Worm (Caenorhabditis elegans) whole organism, L4 larva: Measurements from ENCODE around the gene ZK686.5.

Experiments
- D1046.2 ChIP-seq: fragments of 200-800 bp; sonication (Bioruptor generic); IDR thresholded peaks from 2 replicates; pipeline ENCODE4 v1.3.6; 2022; ENCODE audit warnings: missing genetic modification characterization, missing compliant biosample characterization
- F37D6.2 ChIP-seq: sonication (generic microtip); optimal IDR thresholded peaks from 2 replicates; lab custom pipeline; 2016; ENCODE audit warnings: mild to moderate bottlenecking, missing genetic modification characterization, missing compliant biosample characterization
- R02D3.7 ChIP-seq: fragments of 150-350 bp; sonication (generic microtip); optimal IDR thresholded peaks from 3 replicates; lab custom pipeline; 2014; ENCODE audit warnings: missing biosample characterization, missing genetic modification characterization
- Y48G9A.11 ChIP-seq: fragments of 200-800 bp; sonication (Bioruptor generic); IDR thresholded peaks from 2 replicates; pipeline ENCODE4 v1.3.6; 2022; ENCODE audit warnings: missing genetic modification reagents, missing genetic modification characterization, missing compliant biosample characterization
- Y75B8A.6 ChIP-seq: fragments of 200-800 bp; sonication (Bioruptor generic); IDR thresholded peaks from 2 replicates; pipeline ENCODE4 v1.3.6; 2022; ENCODE audit warnings: missing genetic modification reagents, missing genetic modification characterization, missing compliant biosample characterization
- ceh-32 ChIP-seq: sonication (generic microtip); optimal IDR thresholded peaks from 2 replicates; lab custom pipeline; 2016; ENCODE audit warnings: mild to moderate bottlenecking, missing genetic modification characterization, missing compliant biosample characterization; ENCODE audit not compliant: poor library complexity
- ces-1 ChIP-seq: fragments of 150-350 bp; sonication (generic microtip); optimal IDR thresholded peaks from 4 replicates; lab custom pipeline; 2014; ENCODE audit warnings: missing biosample characterization, missing genetic modification reagents, missing genetic modification characterization
- ctbp-1 ChIP-seq: fragments of 200-800 bp; sonication (Bioruptor generic); IDR thresholded peaks from 2 replicates; pipeline ENCODE4 v1.3.6; 2022; ENCODE audit warnings: missing genetic modification reagents, missing genetic modification characterization, missing compliant biosample characterization
- daf-12 ChIP-seq: fragments of 150-350 bp; optimal IDR thresholded peaks from 2 replicates; lab custom pipeline; 2014; ENCODE audit warnings: missing biosample characterization, missing genetic modification reagents, missing genetic modification characterization
- daf-16 ChIP-seq, 3 experiments: sonication (generic microtip); optimal IDR thresholded peaks; 2 replicates each; lab custom pipeline; 2016 to 2017; ENCODE audit warnings: missing genetic modification characterization in 3 of 3, missing genetic modification reagents in 3 of 3, mild to moderate bottlenecking in 2 of 3, missing compliant biosample characterization in 2 of 3, missing biosample characterization in 1 of 3, moderate library complexity in 1 of 3
- daf-19 ChIP-seq: fragments of 200-800 bp; sonication (Bioruptor generic); conservative IDR thresholded peaks from 2 replicates; pipeline ENCODE4 v1.3.6; 2022; ENCODE audit warnings: missing genetic modification characterization, missing compliant biosample characterization
- daf-8 ChIP-seq: fragments of 200-800 bp; sonication (Bioruptor generic); IDR thresholded peaks from 2 replicates; pipeline ENCODE4 v1.3.6; 2022; ENCODE audit warnings: missing genetic modification characterization, missing compliant biosample characterization
- dmd-6 ChIP-seq: fragments of 200-800 bp; sonication (Bioruptor generic); IDR thresholded peaks from 2 replicates; pipeline ENCODE4 v1.3.6; 2022; ENCODE audit warnings: missing genetic modification reagents, missing genetic modification characterization, missing compliant biosample characterization
- dmd-9 ChIP-seq: fragments of 200-800 bp; sonication (Bioruptor generic); IDR thresholded peaks from 2 replicates; pipeline ENCODE4 v1.3.6; 2022; ENCODE audit warnings: missing genetic modification reagents, missing genetic modification characterization, missing compliant biosample characterization
- dve-1 ChIP-seq: sonication (generic microtip); optimal IDR thresholded peaks from 2 replicates; lab custom pipeline; 2017; ENCODE audit warnings: antibody characterized with exemption, mild to moderate bottlenecking, missing genetic modification characterization, missing compliant biosample characterization; ENCODE audit not compliant: insufficient read depth
- egl-27 ChIP-seq: sonication (generic microtip); optimal IDR thresholded peaks from 3 replicates; lab custom pipeline; 2017; ENCODE audit warnings: missing biosample characterization, missing genetic modification reagents, missing genetic modification characterization
- egl-43 ChIP-seq: fragments of 200-800 bp; sonication (Bioruptor generic); IDR thresholded peaks from 2 replicates; pipeline ENCODE4 v1.3.6; 2022; ENCODE audit warnings: missing genetic modification reagents, missing genetic modification characterization, missing compliant biosample characterization
- fos-1 ChIP-seq: fragments of 150-350 bp; optimal IDR thresholded peaks from 2 replicates; lab custom pipeline; 2014; ENCODE audit warnings: missing biosample characterization, missing genetic modification characterization
- hlh-11 ChIP-seq: fragments of 200-800 bp; sonication (Bioruptor generic); optimal IDR thresholded peaks from 2 replicates; lab custom pipeline; 2018; ENCODE audit warnings: mild to moderate bottlenecking, missing genetic modification characterization, missing compliant biosample characterization
- hlh-30 ChIP-seq: sonication (generic microtip); optimal IDR thresholded peaks from 2 replicates; lab custom pipeline; 2017; ENCODE audit warnings: antibody characterized with exemption, mild to moderate bottlenecking, missing genetic modification characterization, missing compliant biosample characterization; ENCODE audit not compliant: insufficient read depth
- lim-7 ChIP-seq: fragments of 200-800 bp; sonication (Bioruptor generic); IDR thresholded peaks from 2 replicates; pipeline ENCODE4 v1.3.6; 2022; ENCODE audit warnings: missing genetic modification characterization, missing compliant biosample characterization
- lin-1 ChIP-seq: fragments of 200-800 bp; sonication (Bioruptor generic); IDR thresholded peaks from 2 replicates; pipeline ENCODE4 v1.3.6; 2022; ENCODE audit warnings: missing genetic modification reagents, missing genetic modification characterization, missing compliant biosample characterization
- madf-5 ChIP-seq, 2 experiments: fragments of 200-800 bp; sonication (Bioruptor generic); IDR thresholded peaks; 2 replicates each; pipeline ENCODE4 v1.3.6; 2022; ENCODE audit warnings: missing compliant biosample characterization in 2 of 2, missing genetic modification characterization in 2 of 2
- mdl-1 ChIP-seq, 2 experiments: fragments of 150-350 bp in 1 of 2; sonication (generic microtip) in 1 of 2; optimal IDR thresholded peaks; 2 replicates each; lab custom pipeline; 2014 to 2017; ENCODE audit warnings: missing biosample characterization in 2 of 2, missing genetic modification characterization in 2 of 2
- mep-1 ChIP-seq: fragments of 150-350 bp; sonication (generic microtip); optimal IDR thresholded peaks from 3 replicates; lab custom pipeline; 2014; ENCODE audit warnings: missing biosample characterization, missing genetic modification characterization
- mes-2 ChIP-seq: sonication (generic microtip); optimal IDR thresholded peaks from 2 replicates; lab custom pipeline; 2016; ENCODE audit warnings: missing genotype, mild to moderate bottlenecking, missing genetic modification characterization, missing compliant biosample characterization; ENCODE audit not compliant: poor library complexity, severe bottlenecking
- mxl-2 ChIP-seq: fragments of 200-800 bp; sonication (Bioruptor generic); conservative IDR thresholded peaks from 2 replicates; pipeline ENCODE4 v1.3.6; 2022; ENCODE audit warnings: missing genetic modification reagents, missing genetic modification characterization, missing compliant biosample characterization
- mxl-3 ChIP-seq: fragments of 200-800 bp; sonication (Bioruptor generic); optimal IDR thresholded peaks from 2 replicates; lab custom pipeline; 2018; ENCODE audit warnings: mild to moderate bottlenecking, missing genetic modification characterization, missing compliant biosample characterization
- nhr-10 ChIP-seq: fragments of 150-350 bp; optimal IDR thresholded peaks from 2 replicates; lab custom pipeline; 2014; ENCODE audit warnings: missing biosample characterization, missing genetic modification characterization
- nhr-102 ChIP-seq: sonication (generic microtip); optimal IDR thresholded peaks from 2 replicates; lab custom pipeline; 2016; ENCODE audit warnings: mild to moderate bottlenecking, missing genetic modification characterization, moderate library complexity, missing compliant biosample characterization
- nhr-237 ChIP-seq: sonication (generic microtip); optimal IDR thresholded peaks from 2 replicates; lab custom pipeline; 2017; ENCODE audit warnings: missing biosample characterization, missing genetic modification characterization
- nhr-25 ChIP-seq: sonication (generic microtip); optimal IDR thresholded peaks from 2 replicates; lab custom pipeline; 2017; ENCODE audit warnings: missing genetic modification characterization, mild to moderate bottlenecking, missing compliant biosample characterization, antibody characterized with exemption, moderate library complexity, borderline replicate concordance; ENCODE audit not compliant: insufficient read depth
- nhr-28 ChIP-seq: fragments of 150-350 bp; optimal IDR thresholded peaks from 2 replicates; lab custom pipeline; 2014; ENCODE audit warnings: missing biosample characterization, missing genetic modification characterization
- nhr-41 ChIP-seq: fragments of 200-800 bp; sonication (Bioruptor generic); IDR thresholded peaks from 2 replicates; pipeline ENCODE4 v1.3.6; 2022; ENCODE audit warnings: missing genetic modification reagents, missing genetic modification characterization, missing compliant biosample characterization
- nhr-42 ChIP-seq: fragments of 200-800 bp; sonication (Bioruptor generic); IDR thresholded peaks from 2 replicates; pipeline ENCODE4 v1.3.6; 2022; ENCODE audit warnings: missing genetic modification characterization, missing compliant biosample characterization
- nhr-48 ChIP-seq: sonication (generic microtip); optimal IDR thresholded peaks from 2 replicates; lab custom pipeline; 2016; ENCODE audit warnings: mild to moderate bottlenecking, missing genetic modification characterization, missing compliant biosample characterization
- nhr-6 ChIP-seq: fragments of 150-350 bp; optimal IDR thresholded peaks from 2 replicates; lab custom pipeline; 2014; ENCODE audit warnings: missing biosample characterization, missing genetic modification characterization
- nhr-77 ChIP-seq: fragments of 150-350 bp; optimal IDR thresholded peaks from 2 replicates; lab custom pipeline; 2014; ENCODE audit warnings: missing biosample characterization, missing genetic modification characterization
- php-3 ChIP-seq: fragments of 200-800 bp; sonication (Bioruptor generic); IDR thresholded peaks from 2 replicates; pipeline ENCODE4 v1.3.6; 2022; ENCODE audit warnings: missing genetic modification reagents, missing genetic modification characterization, missing compliant biosample characterization
- pqm-1 ChIP-seq: sonication (generic microtip); optimal IDR thresholded peaks from 2 replicates; lab custom pipeline; 2017; ENCODE audit warnings: missing biosample characterization, missing genetic modification characterization
- rbr-2 ChIP-seq: sonication (generic microtip); optimal IDR thresholded peaks from 2 replicates; lab custom pipeline; 2016; ENCODE audit warnings: missing genotype, missing genetic modification characterization, missing compliant biosample characterization
- saeg-2 ChIP-seq: fragments of 200-800 bp; sonication (Bioruptor generic); IDR thresholded peaks from 2 replicates; pipeline ENCODE4 v1.3.6; 2022; ENCODE audit warnings: missing genetic modification reagents, missing genetic modification characterization, missing compliant biosample characterization
- skn-1 ChIP-seq: fragments of 150-350 bp; optimal IDR thresholded peaks from 2 replicates; lab custom pipeline; 2014; ENCODE audit warnings: missing biosample characterization, missing genetic modification characterization
- tra-1 ChIP-seq: fragments of 200-800 bp; sonication (Bioruptor generic); IDR thresholded peaks from 2 replicates; pipeline ENCODE4 v1.3.6; 2022; ENCODE audit warnings: missing genetic modification reagents, missing genetic modification characterization, missing compliant biosample characterization
- zag-1 ChIP-seq: fragments of 150-350 bp; optimal IDR thresholded peaks from 2 replicates; lab custom pipeline; 2014; ENCODE audit warnings: missing biosample characterization, missing genetic modification characterization
- zfp-2 ChIP-seq: sonication (generic microtip); optimal IDR thresholded peaks from 2 replicates; lab custom pipeline; 2016; ENCODE audit warnings: mild to moderate bottlenecking, missing genetic modification characterization, missing compliant biosample characterization
- zip-11 ChIP-seq: fragments of 200-800 bp; sonication (Bioruptor generic); IDR thresholded peaks from 2 replicates; pipeline ENCODE4 v1.3.6; 2022; ENCODE audit warnings: missing genetic modification characterization, missing compliant biosample characterization
- ztf-11 ChIP-seq: fragments of 150-350 bp; optimal IDR thresholded peaks from 2 replicates; lab custom pipeline; 2014; ENCODE audit warnings: missing biosample characterization, missing genetic modification characterization
- ztf-7 ChIP-seq: fragments of 150-350 bp; optimal IDR thresholded peaks from 2 replicates; lab custom pipeline; 2014; ENCODE audit warnings: missing biosample characterization, missing genetic modification characterization

Gene ZK686.5

ce11 chrIII:7762250-7762649, 5.1 kb downstream of the ZK686.5 start (continued):
- no peak for TF ChIP-seq madf-5 (GFP tag; IDR thresholded peaks at IDR 0.05; lab: Robert Waterston, UW)
- no peak for TF ChIP-seq mxl-2 (GFP tag; lab: Robert Waterston, UW)
- TF ChIP-seq nhr-237 (tag; lab: Kevin White, UChicago), result no peak
- no peak for TF ChIP-seq lim-7 (GFP tag; lab: Robert Waterston, UW)
- no peak for TF ChIP-seq dmd-9

- TF ChIP-seq Y75B8A.6 (no peak), nhr-77 (tag; lab: Kevin White, UChicago) (peak; percentile 65), nhr-42 (no peak), hlh-11 (tag; lab: Kevin White, UChicago) (peak; percentile 90), mep-1 (tag; lab: Kevin White, UChicago) (no peak), nhr-25 (tag; lab: Kevin White, UChicago) (no peak), egl-43 (no peak), pqm-1 (tag; lab: Kevin White, UChicago) (peak; percentile 99), nhr-41 (GFP tag; lab: Robert Waterston, UW) (0 out of 2 replicates have a peak, but pooled peaks have one; percentile 30), nhr-48 (tag; lab: Kevin White, UChicago) (peak; percentile 61), zip-11 (GFP tag; lab: Robert Waterston, UW) (no peak), mes-2 (tag; lab: Kevin White, UChicago) (peak; percentile 35), nhr-10 (tag; lab: Kevin White, UChicago) (no peak), zfp-2 (tag; lab: Kevin White, UChicago) (no peak), fos-1 (tag; lab: Kevin White, UChicago) (no peak), mdl-1 (tag; optimal IDR thresholded peaks at IDR 0.05; lab: Kevin White, UChicago) (no peak), daf-16 (GFP tag; optimal IDR thresholded peaks at IDR 0.05; lab: Kevin White, UChicago) (peak in 1 of 2 experiments; percentile 74), daf-16 (tag; optimal IDR thresholded peaks at IDR 0.05; lab: Kevin White, UChicago) (peak; percentile 97), daf-12 (no peak), ztf-7 (no peak), mxl-2 (GFP tag; lab: Robert Waterston, UW) (0 out of 2 replicates have a peak, but pooled peaks have one; percentile 22), mxl-3 (GFP tag; lab: Kevin White, UChicago) (peak; percentile 26), daf-8 (GFP tag; lab: Robert Waterston, UW) (no peak), D1046.2 (GFP tag; lab: Robert Waterston, UW) (no peak), saeg-2 (GFP tag; lab: Robert Waterston, UW) (no peak), dmd-9 (no peak), rbr-2 (tag; lab: Kevin White, UChicago) (no peak), php-3 (GFP tag; lab: Robert Waterston, UW) (peak; percentile 98), ztf-11 (tag; lab: Kevin White, UChicago) (no peak), R02D3.7 (tag; lab: Kevin White, UChicago) (no peak), F37D6.2 (no peak), nhr-28 (tag; lab: Kevin White, UChicago) (peak; percentile 80), ctbp-1 (no peak), dmd-6 (GFP tag; lab: Robert Waterston, UW) (peak; percentile 91), skn-1 (tag; lab: Kevin White, UChicago) (no peak), nhr-6 (tag; lab: Kevin White, UChicago) (peak; percentile 43), egl-27 (tag; lab: Kevin White, UChicago) (no peak), dve-1 (tag; lab: Kevin White, UChicago) (peak; percentile 93), lin-1 (GFP tag; lab: Robert Waterston, UW) (peak; percentile 86), ces-1 (GFP tag; lab: Kevin White, UChicago) (no peak), Y48G9A.11 (GFP tag; lab: Robert Waterston, UW) (no peak), ceh-32 (tag; lab: Kevin White, UChicago) (no peak), tra-1 (GFP tag; lab: Robert Waterston, UW) (peak; percentile 85), nhr-102 (tag; lab: Kevin White, UChicago) (peak; percentile 70), daf-19 (GFP tag; lab: Robert Waterston, UW) (no peak), hlh-30 (tag; lab: Kevin White, UChicago) (no peak), zag-1 (tag; lab: Kevin White, UChicago) (no peak)
Measured at ce11 chrIII:7758562-7758961, 8.8 kb downstream of the ZK686.5 start, which contains the start of gene pcp-1. Gene pcp-1 (plus strand): TSS chrIII:7758903.
